Fruit fly (Drosophila melanogaster) whole organism, embryonic: ENCODE measurements around the gene CG1703.
A peak's percentile ranks its signal among the peaks of the same experiment; 100 is the strongest.

ENCODE experiments used
- Blimp-1 ChIP-seq: fragments of 200-800 bp; sonication (Bioruptor generic); optimal IDR thresholded peaks from 3 replicates; lab custom pipeline; 2018; ENCODE audit warnings: missing biosample characterization, missing genetic modification characterization, mild to moderate bottlenecking, moderate library complexity, missing genetic modification reagents
- CG11504 ChIP-seq: fragments of 200-800 bp; sonication (Bioruptor generic); optimal IDR thresholded peaks from 3 replicates; lab custom pipeline; 2019; ENCODE audit warnings: missing biosample characterization, mild to moderate bottlenecking, missing genetic modification characterization, moderate library complexity
- CG11695 ChIP-seq: fragments of 200-800 bp; sonication (Bioruptor generic); IDR thresholded peaks from 3 replicates; pipeline ENCODE4 v1.3.6; 2022; ENCODE audit warnings: missing biosample characterization, missing genetic modification characterization
- CG13894 ChIP-seq: fragments of 200-800 bp; sonication (Bioruptor generic); optimal IDR thresholded peaks from 3 replicates; lab custom pipeline; 2018; ENCODE audit warnings: missing biosample characterization, mild to moderate bottlenecking, missing genetic modification characterization, moderate library complexity
- CG1603 ChIP-seq: fragments of 200-800 bp; sonication (Bioruptor generic); optimal IDR thresholded peaks from 2 replicates; lab custom pipeline; 2019; ENCODE audit warnings: missing biosample characterization, mild to moderate bottlenecking, missing genetic modification characterization, moderate library complexity
- CG17612 ChIP-seq: fragments of 200-800 bp; sonication (Bioruptor generic); IDR thresholded peaks from 2 replicates; pipeline ENCODE4 v1.3.6; 2022; ENCODE audit warnings: missing biosample characterization, missing genetic modification characterization
- CG1832 ChIP-seq: fragments of 200-800 bp; sonication (Bioruptor generic); optimal IDR thresholded peaks from 2 replicates; lab custom pipeline; 2017; ENCODE audit warnings: missing biosample characterization, mild to moderate bottlenecking, missing genetic modification characterization, inconsistent platforms
- CG2129 ChIP-seq: fragments of 200-800 bp; sonication (Bioruptor generic); IDR thresholded peaks from 2 replicates; pipeline ENCODE4 v1.3.6; 2022; ENCODE audit warnings: missing biosample characterization, missing genetic modification characterization; ENCODE audit not compliant: partially characterized antibody
- CG2712 ChIP-seq: fragments of 200-800 bp; optimal IDR thresholded peaks from 3 replicates; lab custom pipeline; 2019; ENCODE audit warnings: missing biosample characterization, mild to moderate bottlenecking, missing genetic modification characterization, moderate library complexity
- CG2889 ChIP-seq: fragments of 200-800 bp; sonication (Bioruptor generic); IDR thresholded peaks from 3 replicates; pipeline ENCODE4 v1.3.6; 2022; ENCODE audit warnings: missing biosample characterization, missing genetic modification characterization
- CG30020 ChIP-seq: fragments of 200-800 bp; optimal IDR thresholded peaks from 2 replicates; lab custom pipeline; 2019; ENCODE audit warnings: missing biosample characterization, mild to moderate bottlenecking, missing genetic modification characterization, moderate library complexity
- CG32767 ChIP-seq: fragments of 200-800 bp; sonication (Bioruptor generic); IDR thresholded peaks from 2 replicates; pipeline ENCODE4 v1.3.6; 2022; ENCODE audit warnings: missing biosample characterization, missing genetic modification characterization
- CG42726 ChIP-seq: fragments of 200-800 bp; sonication (Bioruptor generic); IDR thresholded peaks from 2 replicates; pipeline ENCODE4 v1.3.6; 2022; ENCODE audit warnings: missing biosample characterization, missing genetic modification characterization; ENCODE audit not compliant: partially characterized antibody
- CG6791 ChIP-seq: fragments of 200-800 bp; sonication (Bioruptor generic); IDR thresholded peaks from 3 replicates; pipeline ENCODE4 v1.3.6; 2022; ENCODE audit warnings: missing biosample characterization, missing genetic modification characterization; ENCODE audit not compliant: partially characterized antibody
- CG8290 ChIP-seq, 3 experiments: fragments of 200-800 bp; sonication (Bioruptor generic); optimal IDR thresholded peaks; 2 replicates each; lab custom pipeline; 2016 to 2019; ENCODE audit warnings: missing biosample characterization in 3 of 3, missing genetic modification characterization in 3 of 3, mild to moderate bottlenecking in 2 of 3, moderate library complexity in 1 of 3
- CG8478 ChIP-seq: fragments of >200 bp; optimal IDR thresholded peaks from 2 replicates; lab custom pipeline; 2018
- CTCF ChIP-seq: fragments of 200-800 bp; sonication (Bioruptor generic); optimal IDR thresholded peaks from 2 replicates; lab custom pipeline; 2017; ENCODE audit warnings: missing biosample characterization, mild to moderate bottlenecking, missing genetic modification characterization, moderate library complexity
- Deaf1 ChIP-seq: fragments of 200-800 bp; optimal IDR thresholded peaks from 3 replicates; lab custom pipeline; 2019; ENCODE audit warnings: missing biosample characterization, mild to moderate bottlenecking, missing genetic modification characterization, moderate library complexity
- E2f1 ChIP-seq: fragments of 200-800 bp; sonication (Bioruptor generic); IDR thresholded peaks from 2 replicates; pipeline ENCODE4 v1.3.6; 2022; ENCODE audit warnings: missing biosample characterization, missing genetic modification characterization
- Ets65A ChIP-seq: fragments of 200-800 bp; sonication (Bioruptor generic); peaks from one replicate; lab custom pipeline; 2016; ENCODE audit warnings: missing biosample characterization, missing genetic modification characterization
- H2.0 ChIP-seq: fragments of 200-800 bp; sonication (Bioruptor generic); IDR thresholded peaks from 2 replicates; pipeline ENCODE4 v1.3.6; 2022; ENCODE audit warnings: missing biosample characterization, missing genetic modification characterization
- Med ChIP-seq: fragments of 200-800 bp; sonication (Bioruptor generic); peaks from one replicate; lab custom pipeline; 2016; ENCODE audit warnings: missing biosample characterization, missing genetic modification characterization, mild to moderate bottlenecking, inconsistent platforms, moderate library complexity
- Nf-YC ChIP-seq: fragments of 200-800 bp; optimal IDR thresholded peaks from 3 replicates; lab custom pipeline; 2019; ENCODE audit warnings: missing biosample characterization, mild to moderate bottlenecking, missing genetic modification characterization, moderate library complexity
- abd-A ChIP-seq: fragments of 200-800 bp; sonication (Bioruptor generic); optimal IDR thresholded peaks from 3 replicates; lab custom pipeline; 2019; ENCODE audit warnings: missing biosample characterization, mild to moderate bottlenecking, missing genetic modification characterization, moderate library complexity
- ato ChIP-seq: fragments of 200-800 bp; sonication (Bioruptor generic); IDR thresholded peaks from 2 replicates; pipeline ENCODE4 v1.3.6; 2022; ENCODE audit warnings: missing biosample characterization, missing genetic modification characterization; ENCODE audit not compliant: partially characterized antibody
- bsh ChIP-seq, 2 experiments: fragments of 200-800 bp; sonication (Bioruptor generic); optimal IDR thresholded peaks; 2 replicates each; lab custom pipeline; 2017 to 2018; ENCODE audit warnings: mild to moderate bottlenecking in 2 of 2, missing biosample characterization in 2 of 2, missing genetic modification characterization in 2 of 2, moderate library complexity in 1 of 2
- chinmo ChIP-seq: fragments of 200-800 bp; sonication (Bioruptor generic); IDR thresholded peaks from 4 replicates; pipeline ENCODE4 v1.3.6; 2022; ENCODE audit warnings: missing biosample characterization, missing genetic modification characterization; ENCODE audit not compliant: partially characterized antibody
- ci ChIP-seq: fragments of 200-800 bp; sonication (Bioruptor generic); IDR thresholded peaks from 3 replicates; pipeline ENCODE4 v1.3.6; 2022; ENCODE audit warnings: missing biosample characterization, missing genetic modification characterization
- crol ChIP-seq: fragments of 200-800 bp; sonication (Bioruptor generic); IDR thresholded peaks from 2 replicates; pipeline ENCODE4 v1.3.6; 2022; ENCODE audit warnings: missing biosample characterization, missing genetic modification characterization
- dmrt99B ChIP-seq: fragments of 200-800 bp; sonication (Bioruptor generic); optimal IDR thresholded peaks from 2 replicates; lab custom pipeline; 2018; ENCODE audit warnings: missing biosample characterization, mild to moderate bottlenecking, missing genetic modification characterization, moderate library complexity
- ems ChIP-seq: fragments of 200-800 bp; sonication (Bioruptor generic); optimal IDR thresholded peaks from 3 replicates; lab custom pipeline; 2016; ENCODE audit warnings: missing biosample characterization, missing genetic modification characterization
- exex ChIP-seq: fragments of 200-800 bp; sonication (Bioruptor generic); optimal IDR thresholded peaks from 4 replicates; lab custom pipeline; 2018; ENCODE audit warnings: missing biosample characterization, mild to moderate bottlenecking, missing genetic modification characterization, moderate library complexity
- hth ChIP-seq: fragments of >200 bp; optimal IDR thresholded peaks from 2 replicates; lab custom pipeline; 2017; ENCODE audit warnings: inconsistent platforms
- insv ChIP-seq, 2 experiments: fragments of 200-800 bp; sonication (Bioruptor generic); optimal IDR thresholded peaks; 3 replicates each; lab custom pipeline; 2016 to 2018; ENCODE audit warnings: missing biosample characterization in 2 of 2, missing genetic modification characterization in 2 of 2
- ken ChIP-seq: fragments of 200-800 bp; sonication (Bioruptor generic); IDR thresholded peaks from 3 replicates; pipeline ENCODE4 v1.3.6; 2022; ENCODE audit warnings: missing biosample characterization, missing genetic modification characterization
- nerfin-1 ChIP-seq: fragments of 200-800 bp; sonication (Bioruptor generic); optimal IDR thresholded peaks from 3 replicates; lab custom pipeline; 2019; ENCODE audit warnings: missing biosample characterization, mild to moderate bottlenecking, missing genetic modification characterization, moderate library complexity
- nmo ChIP-seq: fragments of 200-800 bp; sonication (Bioruptor generic); optimal IDR thresholded peaks from 2 replicates; lab custom pipeline; 2018; ENCODE audit warnings: missing biosample characterization, mild to moderate bottlenecking, missing genetic modification characterization, moderate library complexity
- onecut ChIP-seq: fragments of 200-800 bp; sonication (Bioruptor generic); IDR thresholded peaks from 2 replicates; pipeline ENCODE4 v1.3.6; 2022; ENCODE audit warnings: missing biosample characterization, missing genetic modification characterization
- pfk ChIP-seq: fragments of 200-800 bp; sonication (Bioruptor generic); optimal IDR thresholded peaks from 2 replicates; lab custom pipeline; 2018; ENCODE audit warnings: missing biosample characterization, mild to moderate bottlenecking, missing genetic modification characterization, moderate library complexity
- row ChIP-seq: fragments of 200-800 bp; sonication (Bioruptor generic); IDR thresholded peaks from 3 replicates; pipeline ENCODE4 v1.3.6; 2022; ENCODE audit warnings: missing biosample characterization, missing genetic modification characterization
- scrt ChIP-seq: fragments of 200-800 bp; sonication (Bioruptor generic); optimal IDR thresholded peaks from 2 replicates; lab custom pipeline; 2018; ENCODE audit warnings: missing biosample characterization, mild to moderate bottlenecking, missing genetic modification characterization, moderate library complexity
- sens ChIP-seq: fragments of 200-800 bp; sonication (Bioruptor generic); peaks from one replicate; lab custom pipeline; 2016; ENCODE audit warnings: missing biosample characterization, missing genetic modification characterization
- so ChIP-seq: fragments of 200-800 bp; sonication (Bioruptor generic); IDR thresholded peaks from 3 replicates; pipeline ENCODE4 v1.3.6; 2022; ENCODE audit warnings: missing biosample characterization, missing genetic modification characterization
- ssp ChIP-seq: fragments of 200-800 bp; sonication (Bioruptor generic); IDR thresholded peaks from 2 replicates; pipeline ENCODE4 v1.3.6; 2022; ENCODE audit warnings: missing biosample characterization, missing genetic modification characterization
- stwl ChIP-seq: fragments of 200-800 bp; sonication (Bioruptor generic); optimal IDR thresholded peaks from 3 replicates; lab custom pipeline; 2018; ENCODE audit warnings: missing biosample characterization, mild to moderate bottlenecking, missing genetic modification characterization, moderate library complexity

Gene CG1703

dm6 chrX:11633199-11633598 lies 21.5 kb downstream of the CG1703 start:
- TF ChIP-seq sens (GFP tag; lab: Kevin White, UChicago) (peak; percentile 6), CG11504 (tag; lab: Kevin White, UChicago) (peak; percentile 3), row (GFP tag; lab: Robert Waterston, UW) (0 out of 3 replicates have a peak, but pooled peaks have one; percentile 7), CG1603 (tag; lab: Kevin White, UChicago) (peak; percentile 40), bsh (GFP tag; optimal IDR thresholded peaks at IDR 0.05; lab: Kevin White, UChicago) (peak in 1 of 2 experiments; percentile 19)

dm6 chrX:11640477-11640876 lies 28.8 kb downstream of the CG1703 start:
- TF ChIP-seq stwl (tag; lab: Kevin White, UChicago) = peak; percentile 17
- TF ChIP-seq pfk (GFP tag; lab: Kevin White, UChicago) = peak; percentile 91
- TF ChIP-seq crol (GFP tag; lab: Robert Waterston, UW) = 0 out of 2 replicates have a peak, but pooled peaks have one; percentile 22
- TF ChIP-seq hth = no peak
- peak; percentile 59 for TF ChIP-seq CG30020 (tag; lab: Kevin White, UChicago)
- TF ChIP-seq CG8290 (GFP tag; optimal IDR thresholded peaks at IDR 0.05; lab: Kevin White, UChicago) = peak; percentile 20
- TF ChIP-seq CG8290 (tag; optimal IDR thresholded peaks at IDR 0.05; lab: Kevin White, UChicago) = no peak
- TF ChIP-seq CG2889 (GFP tag; lab: Robert Waterston, UW) = no peak
- no peak for TF ChIP-seq ken (GFP tag; lab: Robert Waterston, UW)
- peak; percentile 76 for TF ChIP-seq CG1832
- peak; percentile 36 for TF ChIP-seq sens (GFP tag; lab: Kevin White, UChicago)
- TF ChIP-seq ssp (GFP tag; lab: Robert Waterston, UW) = no peak
- no peak for TF ChIP-seq CG2712 (tag; lab: Kevin White, UChicago)
- 0 out of 3 replicates have a peak, but pooled peaks have one; percentile 24 for TF ChIP-seq CG6791 (GFP tag; lab: Robert Waterston, UW)

dm6 chrX:11643227-11643626 lies 31.5 kb downstream of the CG1703 start:
- TF ChIP-seq CG17612 (GFP tag; lab: Robert Waterston, UW) = no peak
- TF ChIP-seq CG11695 (GFP tag; lab: Robert Waterston, UW) = no peak
- no peak for TF ChIP-seq E2f1
- TF ChIP-seq ato (GFP tag; lab: Robert Waterston, UW) = no peak
- no peak for TF ChIP-seq Blimp-1
- no peak for TF ChIP-seq ci (GFP tag; lab: Robert Waterston, UW)
- peak; percentile 65 for TF ChIP-seq CTCF
- TF ChIP-seq Deaf1 (tag; lab: Kevin White, UChicago) = no peak
- no peak for TF ChIP-seq CG11504 (tag; lab: Kevin White, UChicago)
- no peak for TF ChIP-seq dmrt99B (tag; lab: Kevin White, UChicago)
- TF ChIP-seq ems (GFP tag; lab: Kevin White, UChicago) = no peak
- peak; percentile 31 for TF ChIP-seq Ets65A (GFP tag; lab: Kevin White, UChicago)
- TF ChIP-seq H2.0 (GFP tag; lab: Robert Waterston, UW) = no peak
- no peak for TF ChIP-seq CG2129 (GFP tag; lab: Robert Waterston, UW)

- TF ChIP-seq nerfin-1 (peak; percentile 31), row (GFP tag; lab: Robert Waterston, UW) (peak; percentile 14; the same call in 1 of the 3 replicates), abd-A (tag; lab: Kevin White, UChicago) (peak; percentile 85), onecut (peak; percentile 93), CG42726 (GFP tag; lab: Robert Waterston, UW) (no peak), Med (GFP tag; lab: Kevin White, UChicago) (peak; percentile 67), scrt (GFP tag; lab: Kevin White, UChicago) (peak; percentile 67), insv (GFP tag; optimal IDR thresholded peaks at IDR 0.05; lab: Kevin White, UChicago) (no peak), chinmo (GFP tag; lab: Robert Waterston, UW) (0 out of 4 replicates have a peak, but pooled peaks have one; percentile 27), Nf-YC (tag; lab: Kevin White, UChicago) (peak; percentile 33), CG1832 (peak; percentile 67), CG13894 (peak; percentile 3), nmo (no peak), CG8478 (lab: Kevin White, UChicago) (peak; percentile 49), exex (no peak), so (no peak), CG32767 (GFP tag; lab: Robert Waterston, UW) (0 out of 2 replicates have a peak, but pooled peaks have one; percentile 19), Ets65A (GFP tag; lab: Kevin White, UChicago) (peak; percentile 71)
Observed at dm6 chrX:11644530-11645080, 32.9 kb downstream of the CG1703 start.
